Worm (Caenorhabditis elegans): ENCODE results near the gene cdh-12.

The cdh-12 gene

DNA sequence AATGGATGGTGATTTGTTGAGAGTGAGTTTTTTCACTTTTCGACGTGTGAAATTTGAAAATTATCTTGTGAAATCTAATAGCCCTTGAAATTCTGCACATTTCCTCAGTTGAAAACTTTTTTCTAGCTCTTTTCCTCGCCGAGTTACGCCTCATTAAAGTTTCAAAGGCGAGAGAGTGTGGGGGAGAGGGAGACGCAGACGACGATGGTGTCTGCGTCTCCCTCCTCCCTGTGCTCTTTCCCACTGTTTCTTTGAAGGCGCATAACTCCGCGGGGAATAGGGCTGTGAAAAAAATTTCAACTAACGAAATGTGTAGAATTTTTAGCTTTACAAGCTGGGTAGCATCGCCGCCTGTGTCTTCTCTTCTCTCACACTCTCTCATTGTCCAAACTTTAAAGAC is 14.5 kb downstream of the cdh-12 start:
- TF ChIP-seq aha-1 (tag; optimal IDR thresholded peaks at IDR 0.05) (no peak), isw-1 (GFP tag; IDR thresholded peaks at IDR 0.05) (no peak), ztf-4 (tag; optimal IDR thresholded peaks at IDR 0.05) (no peak), egl-13 (tag; optimal IDR thresholded peaks at IDR 0.05) (no peak), nhr-237 (tag; optimal IDR thresholded peaks at IDR 0.05) (no peak)

ce11 chrIII:1169622-1170021 is 17.8 kb downstream of the cdh-12 start:
- no peak for TF ChIP-seq mep-1 (tag; optimal IDR thresholded peaks at IDR 0.05)
- TF ChIP-seq Y116A8C.19 (tag; optimal IDR thresholded peaks at IDR 0.05; ENCODE audit: borderline replicate concordance) = no peak
- no peak for TF ChIP-seq hlh-4 (tag; optimal IDR thresholded peaks at IDR 0.05)
- TF ChIP-seq ama-1 (optimal IDR thresholded peaks at IDR 0.05) = no peak
- TF ChIP-seq fkh-10 (GFP tag; optimal IDR thresholded peaks at IDR 0.05) = no peak
- TF ChIP-seq mdl-1 (tag; optimal IDR thresholded peaks at IDR 0.05) = no peak
- TF ChIP-seq aly-2 (tag; optimal IDR thresholded peaks at IDR 0.05) = no peak
- TF ChIP-seq nhr-12 (tag; optimal IDR thresholded peaks at IDR 0.05) = no peak
- no peak for TF ChIP-seq tbx-2 (tag; optimal IDR thresholded peaks at IDR 0.05)
- no peak for TF ChIP-seq elt-2 (tag; optimal IDR thresholded peaks at IDR 0.05)
- no peak for TF ChIP-seq ztf-4 (tag; optimal IDR thresholded peaks at IDR 0.05)
- no peak for TF ChIP-seq unc-62 (GFP tag; optimal IDR thresholded peaks at IDR 0.05)
- no peak for TF ChIP-seq ztf-11 (tag; optimal IDR thresholded peaks at IDR 0.05)
- no peak for TF ChIP-seq mef-2 (tag; optimal IDR thresholded peaks at IDR 0.05)
- TF ChIP-seq lsy-2 (tag; optimal IDR thresholded peaks at IDR 0.05) = no peak

DNA sequence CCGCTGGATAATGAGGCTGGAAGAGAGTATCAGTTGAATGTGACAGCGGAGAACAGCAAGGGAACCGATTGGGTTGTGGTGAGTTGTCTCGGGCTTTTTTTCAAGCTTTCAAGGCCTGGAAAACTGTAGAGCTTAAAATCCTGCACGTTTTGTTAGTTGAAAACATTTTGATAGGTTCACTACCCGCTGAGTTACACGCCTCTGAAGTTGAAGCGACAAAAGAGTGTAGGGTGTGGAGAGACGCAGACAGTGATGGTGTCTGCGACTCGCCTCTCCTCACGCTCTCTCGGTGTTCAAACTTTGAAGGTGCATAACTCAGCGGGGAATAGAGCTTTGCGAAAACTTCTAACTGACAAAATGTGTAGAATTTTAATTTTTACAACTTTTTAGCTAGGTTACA is 21.5 kb downstream of the cdh-12 start:
- TF ChIP-seq hlh-4 (tag; optimal IDR thresholded peaks at IDR 0.05) (no peak), ztf-11 (tag; optimal IDR thresholded peaks at IDR 0.05) (no peak), ceh-82 (tag; optimal IDR thresholded peaks at IDR 0.05) (no peak), skn-1 (tag; optimal IDR thresholded peaks at IDR 0.05) (no peak), fkh-8 (tag; optimal IDR thresholded peaks at IDR 0.05) (no peak), jun-1 (tag; optimal IDR thresholded peaks at IDR 0.05) (no peak), nhr-47 (tag; optimal IDR thresholded peaks at IDR 0.05) (no peak), grh-1 (GFP tag; IDR thresholded peaks at IDR 0.05) (no peak), nhr-76 (tag; optimal IDR thresholded peaks at IDR 0.05) (no peak), ets-5 (GFP tag; IDR thresholded peaks at IDR 0.05) (no peak), unc-98 (GFP tag; IDR thresholded peaks at IDR 0.05) (no peak), ama-1 (optimal IDR thresholded peaks at IDR 0.05) (no peak), nhr-237 (tag; optimal IDR thresholded peaks at IDR 0.05) (no peak), pax-3 (tag; optimal IDR thresholded peaks at IDR 0.05) (no peak)

DNA sequence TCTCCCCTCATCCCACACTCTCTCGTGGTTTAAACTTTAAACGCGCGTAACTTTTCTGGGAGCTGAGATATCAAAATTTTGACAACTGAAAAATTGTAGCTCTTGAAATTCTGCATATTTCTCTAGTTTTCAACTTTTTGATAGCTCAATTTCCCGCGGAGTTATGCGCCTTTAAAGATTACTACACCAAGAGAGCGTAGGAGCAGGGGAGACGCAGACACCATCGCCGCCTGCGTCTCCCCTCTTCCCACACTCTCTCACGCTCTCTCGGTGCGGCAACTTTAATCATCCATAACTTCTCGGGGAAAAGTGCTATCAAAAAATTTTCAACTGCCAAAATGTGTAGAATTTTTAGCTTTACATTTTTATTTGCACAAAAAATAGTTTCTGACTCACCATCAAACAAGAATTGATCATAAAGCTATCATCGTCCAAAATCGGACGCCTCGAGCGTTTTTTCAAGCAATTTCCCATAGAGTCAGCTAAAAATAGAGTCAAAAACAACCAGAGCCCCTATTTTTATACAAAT is 24.3 kb downstream of the cdh-12 start, which contains the start of gene eak-3:
Gene eak-3, minus strand, starts transcription at position 479 of the 529 bp plus-strand sequence.
- TF ChIP-seq nhr-47 (tag; optimal IDR thresholded peaks at IDR 0.05) = no peak
- no peak for TF ChIP-seq efl-1 (optimal IDR thresholded peaks at IDR 0.05)
- TF ChIP-seq efl-1 (GFP tag; optimal IDR thresholded peaks at IDR 0.05 in 1 of 2) = peak in 1 of 2 experiments; percentile 89

- no peak for TF ChIP-seq lin-15B (tag; optimal IDR thresholded peaks at IDR 0.05)
- no peak for TF ChIP-seq nhr-77 (tag; optimal IDR thresholded peaks at IDR 0.05)
- no peak for TF ChIP-seq swsn-7 (tag; optimal IDR thresholded peaks at IDR 0.05)
- no peak for TF ChIP-seq fkh-4 (tag; optimal IDR thresholded peaks at IDR 0.05; ENCODE audit: borderline replicate concordance)
- TF ChIP-seq fkh-10 (GFP tag; optimal IDR thresholded peaks at IDR 0.05) = no peak
- no peak for TF ChIP-seq aha-1 (tag; optimal IDR thresholded peaks at IDR 0.05)
- no peak for TF ChIP-seq lin-39 (tag; optimal IDR thresholded peaks at IDR 0.05)
- TF ChIP-seq F16B12.6 (tag; optimal IDR thresholded peaks at IDR 0.05) = no peak
- no peak for TF ChIP-seq ces-1 (GFP tag; optimal IDR thresholded peaks at IDR 0.05)
- TF ChIP-seq nhr-237 (tag; optimal IDR thresholded peaks at IDR 0.05) = no peak
- no peak for TF ChIP-seq nhr-76 (tag; optimal IDR thresholded peaks at IDR 0.05)
- TF ChIP-seq irx-1 (tag; optimal IDR thresholded peaks at IDR 0.05) = no peak
- no peak for TF ChIP-seq pqm-1 (tag; optimal IDR thresholded peaks at IDR 0.05)
Measured at ce11 chrIII:1179006-1179405, 27.2 kb downstream of the cdh-12 start.
